Worm (Caenorhabditis elegans): Measurements from ENCODE around the gene srb-6.

ce11 chrII:10192207-10192606 lies 2.5 kb upstream of the srb-6 start, which contains the start of gene R05H5.7:
- TF ChIP-seq unc-39 (tag; optimal IDR thresholded peaks at IDR 0.05) (no peak), nhr-11 (tag; optimal IDR thresholded peaks at IDR 0.05) (no peak), unc-62 (GFP tag; optimal IDR thresholded peaks at IDR 0.05 in 1 of 2) (no peak), unc-62 (tag; optimal IDR thresholded peaks at IDR 0.05) (no peak), lin-38 (GFP tag; IDR thresholded peaks at IDR 0.05) (no peak), nhr-77 (tag; optimal IDR thresholded peaks at IDR 0.05) (no peak), aly-2 (tag; optimal IDR thresholded peaks at IDR 0.05) (no peak), egl-43 (GFP tag; IDR thresholded peaks at IDR 0.05) (no peak), nhr-28 (tag; optimal IDR thresholded peaks at IDR 0.05) (no peak), dpl-1 (GFP tag; optimal IDR thresholded peaks at IDR 0.05) (no peak), skn-1 (tag; optimal IDR thresholded peaks at IDR 0.05) (no peak), hlh-30 (tag; optimal IDR thresholded peaks at IDR 0.05; ENCODE audit: insufficient read depth) (no peak)

Measured in whole organism, L4 larva.